Fruit fly (Drosophila melanogaster) whole organism, pupa: ENCODE results near the gene CG5509.

Source experiments
- CG10348 ChIP-seq: fragments of 200-800 bp; sonication (Bioruptor generic); IDR thresholded peaks from 2 replicates; pipeline ENCODE4 v1.3.6; 2022; ENCODE audit warnings: missing biosample characterization, missing genetic modification characterization
- CG12605 ChIP-seq: fragments of 200-800 bp; sonication (Bioruptor generic); IDR thresholded peaks from 2 replicates; pipeline ENCODE4 v1.3.6; 2022; ENCODE audit warnings: missing biosample characterization, missing genetic modification characterization
- CG13204 ChIP-seq: fragments of 200-800 bp; sonication (Bioruptor generic); optimal IDR thresholded peaks from 2 replicates; lab custom pipeline; 2018; ENCODE audit warnings: missing biosample characterization, mild to moderate bottlenecking, missing genetic modification characterization, moderate library complexity
- CG14655 ChIP-seq: fragments of 200-800 bp; sonication (Bioruptor generic); optimal IDR thresholded peaks from 3 replicates; lab custom pipeline; 2017; ENCODE audit warnings: mild to moderate bottlenecking, missing biosample characterization, missing genetic modification reagents, missing genetic modification characterization
- CG15710 ChIP-seq: fragments of 200-800 bp; sonication (Bioruptor generic); optimal IDR thresholded peaks from 2 replicates; lab custom pipeline; 2018; ENCODE audit warnings: missing biosample characterization, mild to moderate bottlenecking, missing genetic modification characterization, moderate library complexity
- CG17806 ChIP-seq: fragments of 200-800 bp; sonication (Bioruptor generic); optimal IDR thresholded peaks from 2 replicates; lab custom pipeline; 2018; ENCODE audit warnings: missing biosample characterization, mild to moderate bottlenecking, missing genetic modification characterization, moderate library complexity
- CG32121 ChIP-seq: fragments of 200-800 bp; sonication (Bioruptor generic); IDR thresholded peaks from 2 replicates; pipeline ENCODE4 v1.3.6; 2022; ENCODE audit warnings: missing biosample characterization, missing genetic modification characterization
- CG34367 ChIP-seq: fragments of 200-800 bp; sonication (Bioruptor generic); optimal IDR thresholded peaks from 2 replicates; lab custom pipeline; 2018; ENCODE audit warnings: missing biosample characterization, mild to moderate bottlenecking, missing genetic modification characterization
- CG4496 ChIP-seq: fragments of 200-800 bp; sonication (Bioruptor generic); IDR thresholded peaks from 3 replicates; pipeline ENCODE4 v1.3.6; 2022; ENCODE audit warnings: missing biosample characterization, missing genetic modification characterization
- CG8159 ChIP-seq: fragments of 200-800 bp; sonication (Bioruptor generic); optimal IDR thresholded peaks from 3 replicates; lab custom pipeline; 2018; ENCODE audit warnings: missing biosample characterization, mild to moderate bottlenecking, missing genetic modification characterization, moderate library complexity
- CG8301 ChIP-seq: fragments of 200-800 bp; sonication (Bioruptor generic); optimal IDR thresholded peaks from 2 replicates; lab custom pipeline; 2018; ENCODE audit warnings: missing biosample characterization, mild to moderate bottlenecking, missing genetic modification characterization
- CG9948 ChIP-seq: fragments of 200-800 bp; sonication (Bioruptor generic); optimal IDR thresholded peaks from 2 replicates; lab custom pipeline; 2018; ENCODE audit warnings: missing biosample characterization, mild to moderate bottlenecking, missing genetic modification characterization, moderate library complexity
- D1 ChIP-seq: fragments of 200-800 bp; sonication (Bioruptor generic); optimal IDR thresholded peaks from 2 replicates; lab custom pipeline; 2018; ENCODE audit warnings: missing biosample characterization, mild to moderate bottlenecking, missing genetic modification characterization, moderate library complexity
- EcR ChIP-seq: fragments of 200-800 bp; sonication (Bioruptor generic); optimal IDR thresholded peaks from 3 replicates; lab custom pipeline; 2019; ENCODE audit warnings: missing biosample characterization, missing genetic modification characterization, mild to moderate bottlenecking, moderate library complexity, missing genetic modification reagents
- Ets98B ChIP-seq: fragments of 200-800 bp; sonication (Bioruptor generic); IDR thresholded peaks from 2 replicates; pipeline ENCODE4 v1.3.6; 2022; ENCODE audit warnings: missing biosample characterization, missing genetic modification characterization
- Pif1A ChIP-seq: fragments of 200-800 bp; sonication (Bioruptor generic); optimal IDR thresholded peaks from 3 replicates; lab custom pipeline; 2016; ENCODE audit warnings: missing biosample characterization, missing genetic modification characterization
- Pif1B ChIP-seq: fragments of 200-800 bp; sonication (Bioruptor generic); optimal IDR thresholded peaks from 3 replicates; lab custom pipeline; 2016; ENCODE audit warnings: missing biosample characterization, missing genetic modification characterization
- Snoo ChIP-seq: fragments of 200-800 bp; sonication (Bioruptor generic); optimal IDR thresholded peaks from 3 replicates; lab custom pipeline; 2017; ENCODE audit warnings: missing biosample characterization, mild to moderate bottlenecking, missing genetic modification characterization, inconsistent platforms
- fd96Ca ChIP-seq: fragments of 200-800 bp; sonication (Bioruptor generic); IDR thresholded peaks from 3 replicates; pipeline ENCODE4 v1.3.6; 2022; ENCODE audit warnings: missing biosample characterization, missing genetic modification characterization
- gl ChIP-seq: fragments of 200-800 bp; sonication (Bioruptor generic); optimal IDR thresholded peaks from 2 replicates; lab custom pipeline; 2018; ENCODE audit warnings: missing biosample characterization, mild to moderate bottlenecking, missing genetic modification characterization
- rn ChIP-seq: fragments of 200-800 bp; sonication (Bioruptor generic); IDR thresholded peaks from 2 replicates; pipeline ENCODE4 v1.3.6; 2022; ENCODE audit warnings: missing biosample characterization, missing genetic modification characterization

The CG5509 gene

dm6 chr3R:12451888-12452514 is at the start of gene CG5509:
CG5509 (plus strand) TSS chr3R:12452464.
- TF ChIP-seq gl (tag; lab: Kevin White, UChicago) (no peak), CG9948 (no peak), EcR (GFP tag; lab: Kevin White, UChicago) (peak; percentile 63), Pif1B (GFP tag; lab: Kevin White, UChicago) (no peak), CG15710 (no peak), Pif1A (GFP tag; lab: Kevin White, UChicago) (no peak), CG4496 (GFP tag; lab: Robert Waterston, UW) (0 out of 3 replicates have a peak, but pooled peaks have one; percentile 22), CG13204 (GFP tag; lab: Kevin White, UChicago) (peak; percentile 92), rn (GFP tag; lab: Robert Waterston, UW) (no peak), CG8159 (tag; lab: Kevin White, UChicago) (no peak), CG8301 (tag; lab: Kevin White, UChicago) (no peak), CG10348 (GFP tag; lab: Robert Waterston, UW) (0 out of 2 replicates have a peak, but pooled peaks have one; percentile 9), CG34367 (tag; lab: Kevin White, UChicago) (no peak), Ets98B (GFP tag; lab: Robert Waterston, UW) (peak; percentile 43), D1 (no peak)
- TF ChIP-seq, all 21 proteins: peak for 5

dm6 chr3R:12402935-12403334 is 49.3 kb upstream of the CG5509 start:
- TF ChIP-seq CG17806 (tag; lab: Kevin White, UChicago): peak; percentile 97
- peak; percentile 96 for TF ChIP-seq Ets98B (GFP tag; lab: Robert Waterston, UW)
- peak; percentile 22 for TF ChIP-seq EcR (GFP tag; lab: Kevin White, UChicago)
- TF ChIP-seq rn (GFP tag; lab: Robert Waterston, UW): peak; percentile 84
- no peak for TF ChIP-seq CG4496 (GFP tag; lab: Robert Waterston, UW)
- peak; percentile 98 for TF ChIP-seq CG34367 (tag; lab: Kevin White, UChicago)
- peak; percentile 96 for TF ChIP-seq CG12605 (GFP tag; lab: Robert Waterston, UW)
- peak; percentile 97 for TF ChIP-seq Pif1B (GFP tag; lab: Kevin White, UChicago)
- TF ChIP-seq CG14655: peak; percentile 95
- TF ChIP-seq CG32121 (GFP tag; lab: Robert Waterston, UW): peak; percentile 93
- no peak for TF ChIP-seq CG13204 (GFP tag; lab: Kevin White, UChicago)
- TF ChIP-seq Pif1A (GFP tag; lab: Kevin White, UChicago): peak; percentile 95
- peak; percentile 84 for TF ChIP-seq fd96Ca (GFP tag; lab: Robert Waterston, UW)
- peak; percentile 99 for TF ChIP-seq D1
- TF ChIP-seq CG8159 (tag; lab: Kevin White, UChicago): peak; percentile 100
- peak; percentile 100 for TF ChIP-seq CG8301 (tag; lab: Kevin White, UChicago)
- peak; percentile 98 for TF ChIP-seq CG9948
- no peak for TF ChIP-seq CG10348 (GFP tag; lab: Robert Waterston, UW)
- peak; percentile 98 for TF ChIP-seq Snoo (tag; lab: Kevin White, UChicago)
- TF ChIP-seq gl (tag; lab: Kevin White, UChicago): peak; percentile 93
- TF ChIP-seq CG15710: peak; percentile 97

- TF ChIP-seq CG8159 (tag; lab: Kevin White, UChicago) (no peak), Pif1A (GFP tag; lab: Kevin White, UChicago) (no peak), CG34367 (tag; lab: Kevin White, UChicago) (no peak), Snoo (tag; lab: Kevin White, UChicago) (no peak), CG8301 (tag; lab: Kevin White, UChicago) (no peak), CG15710 (no peak), CG4496 (GFP tag; lab: Robert Waterston, UW) (no peak)
Observed at dm6 chr3R:12405134-12405533, 47.1 kb upstream of the CG5509 start.

dm6 chr3R:12405928-12406234 is 46.4 kb upstream of the CG5509 start, which contains the start of gene Cyp9f2:
Cyp9f2 (minus strand) TSS chr3R:12406028.
- TF ChIP-seq CG32121 (GFP tag; lab: Robert Waterston, UW) (no peak), Pif1B (GFP tag; lab: Kevin White, UChicago) (no peak), rn (GFP tag; lab: Robert Waterston, UW) (no peak), CG15710 (no peak), Pif1A (GFP tag; lab: Kevin White, UChicago) (no peak), CG13204 (GFP tag; lab: Kevin White, UChicago) (no peak), CG34367 (tag; lab: Kevin White, UChicago) (no peak), CG14655 (no peak)

dm6 chr3R:12406235-12407196 is 45.7 kb upstream of the CG5509 start, which contains the start of gene CG5167:
CG5167 (plus strand) TSS chr3R:12406532.
- TF ChIP-seq fd96Ca (GFP tag; lab: Robert Waterston, UW) (peak; percentile 64; the same call in 2 of the 3 replicates), CG32121 (GFP tag; lab: Robert Waterston, UW) (no peak; the same call in 1 of the 2 replicates), CG34367 (tag; lab: Kevin White, UChicago) (peak; percentile 40), gl (tag; lab: Kevin White, UChicago) (peak; percentile 88), CG12605 (GFP tag; lab: Robert Waterston, UW) (peak; percentile 85), CG8301 (tag; lab: Kevin White, UChicago) (peak; percentile 62), CG8159 (tag; lab: Kevin White, UChicago) (peak; percentile 15), Ets98B (GFP tag; lab: Robert Waterston, UW) (peak; percentile 51), Pif1B (GFP tag; lab: Kevin White, UChicago) (no peak), Snoo (tag; lab: Kevin White, UChicago) (peak; percentile 13), Pif1A (GFP tag; lab: Kevin White, UChicago) (no peak), CG13204 (GFP tag; lab: Kevin White, UChicago) (peak; percentile 54), CG17806 (tag; lab: Kevin White, UChicago) (peak; percentile 11)
- TF ChIP-seq, all 21 proteins: peak for 10
